Fruit fly (Drosophila melanogaster) whole organism, embryonic: ENCODE results near the gene CG4465.
A peak's percentile ranks its signal among the peaks of the same experiment; 100 is the strongest.

Source experiments
- Abd-B ChIP-seq: fragments of 200-800 bp; sonication (Bioruptor generic); optimal IDR thresholded peaks from 2 replicates; lab custom pipeline; 2018; ENCODE audit warnings: missing biosample characterization, mild to moderate bottlenecking, missing genetic modification characterization, moderate library complexity
- Bdp1 ChIP-seq: fragments of 200-800 bp; sonication (Bioruptor generic); optimal IDR thresholded peaks from 3 replicates; lab custom pipeline; 2016; ENCODE audit warnings: missing biosample characterization, missing genetic modification characterization
- Blimp-1 ChIP-seq: fragments of 200-800 bp; sonication (Bioruptor generic); optimal IDR thresholded peaks from 3 replicates; lab custom pipeline; 2018; ENCODE audit warnings: missing biosample characterization, missing genetic modification characterization, mild to moderate bottlenecking, moderate library complexity, missing genetic modification reagents
- CG10431 ChIP-seq: fragments of 200-800 bp; sonication (Bioruptor generic); optimal IDR thresholded peaks from 3 replicates; lab custom pipeline; 2018; ENCODE audit warnings: missing biosample characterization, mild to moderate bottlenecking, missing genetic modification characterization
- CG10543 ChIP-seq: fragments of 200-800 bp; sonication (Bioruptor generic); optimal IDR thresholded peaks from 3 replicates; lab custom pipeline; 2017; ENCODE audit warnings: missing biosample characterization, mild to moderate bottlenecking, missing genetic modification characterization, moderate library complexity
- CG10654 ChIP-seq: fragments of 200-800 bp; sonication (Bioruptor generic); optimal IDR thresholded peaks from 2 replicates; lab custom pipeline; 2016; ENCODE audit warnings: missing biosample characterization, missing genetic modification characterization
- CG10979 ChIP-seq: fragments of 200-800 bp; sonication (Bioruptor generic); optimal IDR thresholded peaks from 2 replicates; lab custom pipeline; 2018; ENCODE audit warnings: missing biosample characterization, mild to moderate bottlenecking, missing genetic modification characterization, moderate library complexity
- CG11723 ChIP-seq: fragments of 200-800 bp; sonication (Bioruptor generic); optimal IDR thresholded peaks from 2 replicates; lab custom pipeline; 2017; ENCODE audit warnings: missing biosample characterization, mild to moderate bottlenecking, missing genetic modification characterization
- CG12659 ChIP-seq: fragments of 200-800 bp; sonication (Bioruptor generic); optimal IDR thresholded peaks from 3 replicates; lab custom pipeline; 2017; ENCODE audit warnings: mild to moderate bottlenecking, missing biosample characterization, missing genetic modification reagents, missing genetic modification characterization
- CG13296 ChIP-seq: fragments of 200-800 bp; sonication (Bioruptor generic); optimal IDR thresholded peaks from 3 replicates; lab custom pipeline; 2018; ENCODE audit warnings: missing biosample characterization, mild to moderate bottlenecking, missing genetic modification characterization
- CG14014 ChIP-seq: fragments of 200-800 bp; sonication (Bioruptor generic); IDR thresholded peaks from 2 replicates; pipeline ENCODE4 v1.3.6; 2022; ENCODE audit warnings: missing biosample characterization, missing genetic modification characterization
- CG15073 ChIP-seq: fragments of 200-800 bp; sonication (Bioruptor generic); optimal IDR thresholded peaks from 2 replicates; lab custom pipeline; 2016; ENCODE audit warnings: missing biosample characterization, missing genetic modification characterization
- CG16863 ChIP-seq: fragments of 200-800 bp; sonication (Bioruptor generic); optimal IDR thresholded peaks from 3 replicates; lab custom pipeline; 2016; ENCODE audit warnings: missing biosample characterization, missing genetic modification characterization
- CG17385 ChIP-seq: fragments of 200-800 bp; sonication (Bioruptor generic); optimal IDR thresholded peaks from 3 replicates; lab custom pipeline; 2018; ENCODE audit warnings: missing biosample characterization, mild to moderate bottlenecking, missing genetic modification characterization
- CG18476 ChIP-seq: fragments of 200-800 bp; sonication (Bioruptor generic); optimal IDR thresholded peaks from 2 replicates; lab custom pipeline; 2016; ENCODE audit warnings: missing biosample characterization, mild to moderate bottlenecking, missing genetic modification characterization
- CG18764 ChIP-seq: fragments of 200-800 bp; sonication (Bioruptor generic); optimal IDR thresholded peaks from 3 replicates; lab custom pipeline; 2016; ENCODE audit warnings: missing biosample characterization, missing genetic modification characterization
- CG2116 ChIP-seq: fragments of 200-800 bp; sonication (Bioruptor generic); optimal IDR thresholded peaks from 3 replicates; lab custom pipeline; 2018; ENCODE audit warnings: missing biosample characterization, mild to moderate bottlenecking, missing genetic modification characterization
- CG30403 ChIP-seq: fragments of 200-800 bp; sonication (Bioruptor generic); optimal IDR thresholded peaks from 3 replicates; lab custom pipeline; 2016; ENCODE audit warnings: missing biosample characterization, missing genetic modification characterization
- CG31365 ChIP-seq: fragments of 200-800 bp; sonication (Bioruptor generic); optimal IDR thresholded peaks from 2 replicates; lab custom pipeline; 2018; ENCODE audit warnings: missing biosample characterization, mild to moderate bottlenecking, missing genetic modification characterization
- CG3281 ChIP-seq: fragments of 200-800 bp; sonication (Bioruptor generic); optimal IDR thresholded peaks from 3 replicates; lab custom pipeline; 2017; ENCODE audit warnings: missing biosample characterization, mild to moderate bottlenecking, missing genetic modification characterization
- CG3995 ChIP-seq: fragments of 200-800 bp; sonication (Bioruptor generic); optimal IDR thresholded peaks from 3 replicates; lab custom pipeline; 2016; ENCODE audit warnings: missing biosample characterization, missing genetic modification characterization
- CG4404 ChIP-seq: fragments of 200-800 bp; sonication (Bioruptor generic); IDR thresholded peaks from 2 replicates; pipeline ENCODE4 v1.3.6; 2022; ENCODE audit warnings: missing biosample characterization, missing genetic modification characterization
- CG4617 ChIP-seq: fragments of 200-800 bp; sonication (Bioruptor generic); optimal IDR thresholded peaks from 3 replicates; lab custom pipeline; 2016; ENCODE audit warnings: missing biosample characterization, missing genetic modification characterization, borderline replicate concordance
- CG4820 ChIP-seq: fragments of 200-800 bp; sonication (Bioruptor generic); optimal IDR thresholded peaks from 3 replicates; lab custom pipeline; 2016; ENCODE audit warnings: missing biosample characterization, missing genetic modification characterization
- CG7928 ChIP-seq: fragments of 200-800 bp; sonication (Bioruptor generic); optimal IDR thresholded peaks from 2 replicates; lab custom pipeline; 2017; ENCODE audit warnings: missing biosample characterization, mild to moderate bottlenecking, missing genetic modification characterization
- CG7987 ChIP-seq: fragments of 200-800 bp; sonication (Bioruptor generic); optimal IDR thresholded peaks from 2 replicates; lab custom pipeline; 2018; ENCODE audit warnings: missing biosample characterization, mild to moderate bottlenecking, missing genetic modification characterization, moderate library complexity
- CG8765 ChIP-seq: fragments of 200-800 bp; sonication (Bioruptor generic); IDR thresholded peaks from 2 replicates; pipeline ENCODE4 v1.3.6; 2022; ENCODE audit warnings: missing biosample characterization, missing genetic modification characterization
- E2f1 ChIP-seq: fragments of 200-800 bp; sonication (Bioruptor generic); IDR thresholded peaks from 2 replicates; pipeline ENCODE4 v1.3.6; 2022; ENCODE audit warnings: missing biosample characterization, missing genetic modification characterization
- Eip74EF ChIP-seq, 2 experiments: fragments of 200-800 bp in 1 of 2; fragments of >200 bp in 1 of 2; sonication (Bioruptor generic) in 1 of 2; optimal IDR thresholded peaks; 2 replicates each; lab custom pipeline; 2017 to 2019; ENCODE audit warnings: missing biosample characterization in 2 of 2, missing genetic modification characterization in 2 of 2, mild to moderate bottlenecking in 1 of 2, moderate library complexity in 1 of 2
- Ets97D ChIP-seq: fragments of 200-800 bp; sonication (Bioruptor generic); optimal IDR thresholded peaks from 3 replicates; lab custom pipeline; 2016; ENCODE audit warnings: missing biosample characterization, missing genetic modification characterization
- H2.0 ChIP-seq: fragments of 200-800 bp; sonication (Bioruptor generic); IDR thresholded peaks from 2 replicates; pipeline ENCODE4 v1.3.6; 2022; ENCODE audit warnings: missing biosample characterization, missing genetic modification characterization
- Hr78 ChIP-seq, 2 experiments: fragments of 200-800 bp in 1 of 2; fragments of >200 bp in 1 of 2; sonication (Bioruptor generic) in 1 of 2; optimal IDR thresholded peaks; 2 replicates each; lab custom pipeline; 2017 to 2019; ENCODE audit warnings: missing biosample characterization in 2 of 2, missing genetic modification characterization in 2 of 2, mild to moderate bottlenecking in 1 of 2, moderate library complexity in 1 of 2
- MTF-1 ChIP-seq: fragments of 200-800 bp; sonication (Bioruptor generic); optimal IDR thresholded peaks from 2 replicates; lab custom pipeline; 2018; ENCODE audit warnings: missing biosample characterization, mild to moderate bottlenecking, missing genetic modification characterization, borderline replicate concordance
- Optix ChIP-seq: fragments of 200-800 bp; sonication (Bioruptor generic); IDR thresholded peaks from 3 replicates; pipeline ENCODE4 v1.3.6; 2022; ENCODE audit warnings: missing biosample characterization, missing genetic modification characterization
- Pdp1 ChIP-seq, 2 experiments: fragments of 200-800 bp; sonication (Bioruptor generic); optimal IDR thresholded peaks; 3 replicates each; lab custom pipeline; 2016; ENCODE audit warnings: missing biosample characterization in 2 of 2, missing genetic modification characterization in 2 of 2, mild to moderate bottlenecking in 1 of 2, moderate library complexity in 1 of 2
- Usf ChIP-seq: fragments of 200-800 bp; sonication (Bioruptor generic); optimal IDR thresholded peaks from 2 replicates; lab custom pipeline; 2017; ENCODE audit warnings: missing genotype, missing biosample characterization, missing genetic modification characterization
- bsh ChIP-seq, 2 experiments: fragments of 200-800 bp; sonication (Bioruptor generic); optimal IDR thresholded peaks; 2 replicates each; lab custom pipeline; 2017 to 2018; ENCODE audit warnings: mild to moderate bottlenecking in 2 of 2, missing biosample characterization in 2 of 2, missing genetic modification characterization in 2 of 2, moderate library complexity in 1 of 2
- btn ChIP-seq: fragments of 200-800 bp; sonication (Bioruptor generic); optimal IDR thresholded peaks from 2 replicates; lab custom pipeline; 2016; ENCODE audit warnings: missing biosample characterization, missing genetic modification characterization
- chif ChIP-seq, 2 experiments: fragments of 200-800 bp; sonication (Bioruptor generic); optimal IDR thresholded peaks; 3 replicates each; lab custom pipeline; 2016; ENCODE audit warnings: missing biosample characterization in 2 of 2, missing genetic modification characterization in 2 of 2
- dysf ChIP-seq: fragments of 200-800 bp; sonication (Bioruptor generic); IDR thresholded peaks from 3 replicates; pipeline ENCODE4 v1.3.6; 2022; ENCODE audit warnings: missing biosample characterization, missing genetic modification characterization
- en ChIP-seq: fragments of 200-800 bp; sonication (Bioruptor generic); optimal IDR thresholded peaks from 2 replicates; lab custom pipeline; 2016; ENCODE audit warnings: missing biosample characterization, missing genetic modification characterization
- klu ChIP-seq: fragments of 200-800 bp; sonication (Bioruptor generic); IDR thresholded peaks from 2 replicates; pipeline ENCODE4 v1.3.6; 2022; ENCODE audit warnings: missing biosample characterization, missing genetic modification characterization
- knrl ChIP-seq: fragments of 200-800 bp; sonication (Bioruptor generic); IDR thresholded peaks from 3 replicates; pipeline ENCODE4 v1.3.6; 2022; ENCODE audit warnings: missing biosample characterization, missing genetic modification characterization; ENCODE audit not compliant: partially characterized antibody
- lmd ChIP-seq: fragments of 200-800 bp; sonication (Bioruptor generic); IDR thresholded peaks from 2 replicates; pipeline ENCODE4 v1.3.6; 2022; ENCODE audit warnings: missing biosample characterization, missing genetic modification characterization
- phol ChIP-seq: fragments of 200-800 bp; sonication (Bioruptor generic); optimal IDR thresholded peaks from 3 replicates; lab custom pipeline; 2018; ENCODE audit warnings: missing biosample characterization, mild to moderate bottlenecking, missing genetic modification characterization, moderate library complexity
- pita ChIP-seq: fragments of 200-800 bp; sonication (Bioruptor generic); optimal IDR thresholded peaks from 2 replicates; lab custom pipeline; 2017; ENCODE audit warnings: missing biosample characterization, mild to moderate bottlenecking, missing genetic modification characterization
- run ChIP-seq: fragments of 200-800 bp; sonication (Bioruptor generic); optimal IDR thresholded peaks from 3 replicates; lab custom pipeline; 2018; ENCODE audit warnings: missing biosample characterization, mild to moderate bottlenecking, missing genetic modification characterization

The CG4465 gene

dm6 chr3R:19880431-19880939 lies 37.2 kb downstream of the CG4465 start (continued):
- TF ChIP-seq knrl (GFP tag; lab: Robert Waterston, UW) = no peak
- peak; percentile 51 for TF ChIP-seq CG3281 (GFP tag; lab: Kevin White, UChicago)
- TF ChIP-seq Ets97D (GFP tag; lab: Kevin White, UChicago) = peak; percentile 91
- TF ChIP-seq CG4617 (GFP tag; lab: Kevin White, UChicago) = no peak
- TF ChIP-seq lmd (GFP tag; lab: Robert Waterston, UW) = 0 out of 2 replicates have a peak, but pooled peaks have one; percentile 15
- peak; percentile 65 for TF ChIP-seq CG11723 (GFP tag; lab: Kevin White, UChicago)
- TF ChIP-seq CG4404 (GFP tag; lab: Robert Waterston, UW) = 0 out of 2 replicates have a peak, but pooled peaks have one; percentile 16
- peak; percentile 57 for TF ChIP-seq CG12659 (GFP tag; lab: Kevin White, UChicago)
- TF ChIP-seq Blimp-1 (GFP tag; lab: Kevin White, UChicago) = peak; percentile 49
- peak; percentile 73 for TF ChIP-seq CG17385 (GFP tag; lab: Kevin White, UChicago)
- peak; percentile 33; the same call in 1 of the 2 replicates for TF ChIP-seq H2.0
- TF ChIP-seq CG7987 = no peak
- TF ChIP-seq CG10654 (GFP tag; lab: Kevin White, UChicago) = peak; percentile 20
- peak; percentile 53; the same call in 1 of the 3 replicates for TF ChIP-seq dysf
- no peak for TF ChIP-seq CG18764 (GFP tag; lab: Kevin White, UChicago)
- no peak for TF ChIP-seq CG18476 (GFP tag; lab: Kevin White, UChicago)
- TF ChIP-seq CG10543 = peak; percentile 74
- TF ChIP-seq CG10431 (GFP tag; lab: Kevin White, UChicago) = peak; percentile 60
- peak; percentile 18 for TF ChIP-seq CG16863 (GFP tag; lab: Kevin White, UChicago)
- peak; percentile 96 for TF ChIP-seq CG15073 (GFP tag; lab: Kevin White, UChicago)
- peak; percentile 19 for TF ChIP-seq Bdp1
- peak in 1 of 2 experiments; percentile 71 for TF ChIP-seq Eip74EF (GFP tag; optimal IDR thresholded peaks at IDR 0.05; lab: Kevin White, UChicago)
- TF ChIP-seq CG8765 (GFP tag; lab: Robert Waterston, UW) = no peak
- peak; percentile 5 for TF ChIP-seq CG2116 (GFP tag; lab: Kevin White, UChicago)
- TF ChIP-seq Hr78 (GFP tag; optimal IDR thresholded peaks at IDR 0.05; lab: Kevin White, UChicago) = peak in 1 of 2 experiments; percentile 26
- peak; percentile 13 to 24 for TF ChIP-seq chif (GFP tag; optimal IDR thresholded peaks at IDR 0.05; lab: Kevin White, UChicago)
- peak; percentile 22; the same call in 1 of the 2 replicates for TF ChIP-seq klu (GFP tag; lab: Robert Waterston, UW)
- peak; percentile 48 for TF ChIP-seq en
- peak; percentile 86 for TF ChIP-seq CG13296
- peak in 1 of 2 experiments; percentile 59 for TF ChIP-seq bsh (GFP tag; optimal IDR thresholded peaks at IDR 0.05; lab: Kevin White, UChicago)
- peak in 1 of 2 experiments; percentile 35 for TF ChIP-seq Pdp1 (GFP tag; optimal IDR thresholded peaks at IDR 0.05; lab: Kevin White, UChicago)
- no peak for TF ChIP-seq MTF-1 (GFP tag; lab: Kevin White, UChicago)
- TF ChIP-seq pita (GFP tag; lab: Kevin White, UChicago) = no peak
- TF ChIP-seq CG30403 (GFP tag; lab: Kevin White, UChicago) = peak; percentile 55
- TF ChIP-seq btn (GFP tag; lab: Kevin White, UChicago) = peak; percentile 37
- TF ChIP-seq Optix (GFP tag; lab: Robert Waterston, UW) = 0 out of 3 replicates have a peak, but pooled peaks have one; percentile 26
- peak; percentile 56 for TF ChIP-seq phol (tag; lab: Kevin White, UChicago)
- no peak for TF ChIP-seq CG7928 (GFP tag; lab: Kevin White, UChicago)
- peak; percentile 40 for TF ChIP-seq Abd-B
- peak; percentile 15 for TF ChIP-seq CG10979 (tag; lab: Kevin White, UChicago)
- no peak for TF ChIP-seq CG31365 (tag; lab: Kevin White, UChicago)
- 0 out of 2 replicates have a peak, but pooled peaks have one; percentile 33 for TF ChIP-seq E2f1 (GFP tag; lab: Robert Waterston, UW)
- peak; percentile 24; the same call in 1 of the 2 replicates for TF ChIP-seq CG14014 (GFP tag; lab: Robert Waterston, UW)
- no peak for TF ChIP-seq Usf
- peak; percentile 37 for TF ChIP-seq CG4820 (GFP tag; lab: Kevin White, UChicago)
- TF ChIP-seq run = peak; percentile 20
- no peak for TF ChIP-seq CG3995
